Worm (Caenorhabditis elegans) whole organism, late embryonic: Measurements from ENCODE around the gene glr-2.

Experiments
- C08G9.2 ChIP-seq: sonication (generic microtip); optimal IDR thresholded peaks from 2 replicates; lab custom pipeline; 2016; ENCODE audit warnings: mild to moderate bottlenecking, missing genetic modification characterization, moderate library complexity, missing compliant biosample characterization
- C38D4.7 ChIP-seq: fragments of 200-800 bp; sonication (Bioruptor generic); optimal IDR thresholded peaks from 2 replicates; lab custom pipeline; 2018; ENCODE audit warnings: mild to moderate bottlenecking, missing genetic modification characterization, moderate library complexity, missing compliant biosample characterization
- F13H6.1 ChIP-seq: sonication (generic microtip); optimal IDR thresholded peaks from 2 replicates; lab custom pipeline; 2016; ENCODE audit warnings: missing genetic modification characterization, missing compliant biosample characterization
- K02D7.2 ChIP-seq: sonication (generic microtip); optimal IDR thresholded peaks from 2 replicates; lab custom pipeline; 2017; ENCODE audit warnings: mild to moderate bottlenecking, missing genetic modification characterization, missing compliant biosample characterization
- K09A11.1 ChIP-seq: sonication (generic microtip); optimal IDR thresholded peaks from 2 replicates; lab custom pipeline; 2017; ENCODE audit warnings: antibody characterized with exemption, mild to moderate bottlenecking, missing genetic modification characterization, missing compliant biosample characterization; ENCODE audit not compliant: insufficient read depth
- ahr-1 ChIP-seq: sonication (generic microtip); optimal IDR thresholded peaks from 2 replicates; lab custom pipeline; 2016; ENCODE audit warnings: missing genetic modification characterization, missing compliant biosample characterization
- ceh-14 ChIP-seq: sonication (generic microtip); optimal IDR thresholded peaks from 2 replicates; lab custom pipeline; 2016; ENCODE audit warnings: missing genotype, missing genetic modification characterization, missing compliant biosample characterization
- ceh-18 ChIP-seq: sonication (generic microtip); optimal IDR thresholded peaks from 2 replicates; lab custom pipeline; 2016; ENCODE audit warnings: missing genetic modification characterization, missing compliant biosample characterization
- ceh-24 ChIP-seq: sonication (generic microtip); optimal IDR thresholded peaks from 2 replicates; lab custom pipeline; 2016; ENCODE audit warnings: mild to moderate bottlenecking, missing genetic modification characterization, missing compliant biosample characterization
- ceh-30 ChIP-seq: fragments of 150-350 bp; optimal IDR thresholded peaks from 2 replicates; lab custom pipeline; 2014; ENCODE audit warnings: missing biosample characterization, missing genetic modification characterization
- ceh-31 ChIP-seq: sonication (generic microtip); optimal IDR thresholded peaks from 2 replicates; lab custom pipeline; 2016; ENCODE audit warnings: missing genetic modification characterization, missing compliant biosample characterization
- ceh-34 ChIP-seq: sonication (generic microtip); optimal IDR thresholded peaks from 2 replicates; lab custom pipeline; 2016; ENCODE audit warnings: mild to moderate bottlenecking, missing genetic modification characterization, missing compliant biosample characterization
- ceh-48 ChIP-seq: sonication (generic microtip); optimal IDR thresholded peaks from 2 replicates; lab custom pipeline; 2016; ENCODE audit warnings: missing genetic modification characterization, inconsistent platforms, missing compliant biosample characterization
- ceh-6 ChIP-seq: fragments of 200-800 bp; sonication (Bioruptor generic); optimal IDR thresholded peaks from 2 replicates; lab custom pipeline; 2018; ENCODE audit warnings: mild to moderate bottlenecking, missing genetic modification characterization, missing compliant biosample characterization
- dve-1 ChIP-seq: sonication (generic microtip); optimal IDR thresholded peaks from 2 replicates; lab custom pipeline; 2017; ENCODE audit warnings: antibody characterized with exemption, mild to moderate bottlenecking, missing genetic modification characterization, missing compliant biosample characterization
- elt-2 ChIP-seq: sonication (generic microtip); optimal IDR thresholded peaks from 2 replicates; lab custom pipeline; 2016; ENCODE audit warnings: missing genetic modification reagents, missing genetic modification characterization, missing compliant biosample characterization
- ets-4 ChIP-seq: sonication (generic microtip); optimal IDR thresholded peaks from 2 replicates; lab custom pipeline; 2016; ENCODE audit warnings: missing genetic modification characterization, missing compliant biosample characterization
- fkh-10 ChIP-seq: fragments of 150-350 bp; optimal IDR thresholded peaks from 2 replicates; lab custom pipeline; 2014; ENCODE audit warnings: missing biosample characterization, missing genetic modification reagents, missing genetic modification characterization
- gmeb-2 ChIP-seq: sonication (generic microtip); optimal IDR thresholded peaks from 2 replicates; lab custom pipeline; 2016; ENCODE audit warnings: missing genetic modification characterization, inconsistent platforms, missing compliant biosample characterization
- hlh-13 ChIP-seq: fragments of 200-800 bp; sonication (Bioruptor generic); optimal IDR thresholded peaks from 2 replicates; lab custom pipeline; 2018; ENCODE audit warnings: mild to moderate bottlenecking, missing genetic modification characterization, missing compliant biosample characterization
- hlh-30 ChIP-seq: sonication (generic microtip); optimal IDR thresholded peaks from 2 replicates; lab custom pipeline; 2017; ENCODE audit warnings: antibody characterized with exemption, missing genetic modification characterization, missing compliant biosample characterization; ENCODE audit not compliant: insufficient read depth
- hlh-6 ChIP-seq: sonication (generic microtip); optimal IDR thresholded peaks from 2 replicates; lab custom pipeline; 2016; ENCODE audit warnings: missing genotype, missing genetic modification characterization, missing compliant biosample characterization
- lim-6 ChIP-seq: sonication (generic microtip); optimal IDR thresholded peaks from 2 replicates; lab custom pipeline; 2016; ENCODE audit warnings: missing genetic modification characterization, missing compliant biosample characterization
- lin-11 ChIP-seq: fragments of 200-800 bp; sonication (Bioruptor generic); optimal IDR thresholded peaks from 2 replicates; lab custom pipeline; 2018; ENCODE audit warnings: mild to moderate bottlenecking, missing genetic modification characterization, missing compliant biosample characterization
- madf-2 ChIP-seq: sonication (generic microtip); optimal IDR thresholded peaks from 2 replicates; lab custom pipeline; 2017; ENCODE audit warnings: missing genetic modification characterization, missing compliant biosample characterization
- nfya-1 ChIP-seq: sonication (generic microtip); optimal IDR thresholded peaks from 2 replicates; lab custom pipeline; 2017; ENCODE audit warnings: missing genetic modification characterization, mild to moderate bottlenecking, missing compliant biosample characterization, antibody characterized with exemption, moderate library complexity
- pag-3 ChIP-seq: sonication (generic microtip); optimal IDR thresholded peaks from 2 replicates; lab custom pipeline; 2016; ENCODE audit warnings: missing compliant biosample characterization, missing genetic modification characterization, borderline replicate concordance
- pat-9 ChIP-seq: fragments of 200-800 bp; sonication (Bioruptor generic); optimal IDR thresholded peaks from 2 replicates; lab custom pipeline; 2018; ENCODE audit warnings: mild to moderate bottlenecking, missing genetic modification characterization, moderate library complexity, missing compliant biosample characterization
- pqm-1 ChIP-seq: sonication (generic microtip); optimal IDR thresholded peaks from 2 replicates; lab custom pipeline; 2016; ENCODE audit warnings: missing genetic modification characterization, missing compliant biosample characterization
- pros-1 ChIP-seq: fragments of 150-350 bp; optimal IDR thresholded peaks from 2 replicates; lab custom pipeline; 2014; ENCODE audit warnings: missing biosample characterization, missing genetic modification reagents, missing genetic modification characterization
- ref-2 ChIP-seq: sonication (generic microtip); optimal IDR thresholded peaks from 2 replicates; lab custom pipeline; 2016; ENCODE audit warnings: missing genetic modification characterization, missing compliant biosample characterization
- rnt-1 ChIP-seq: sonication (generic microtip); optimal IDR thresholded peaks from 2 replicates; lab custom pipeline; 2016; ENCODE audit warnings: missing genetic modification characterization, missing compliant biosample characterization
- sox-2 ChIP-seq: fragments of 200-800 bp; sonication (Bioruptor generic); IDR thresholded peaks from 2 replicates; pipeline ENCODE4 v1.3.6; 2022; ENCODE audit warnings: missing genetic modification reagents, missing genetic modification characterization, missing compliant biosample characterization
- tbx-2 ChIP-seq: sonication (generic microtip); optimal IDR thresholded peaks from 2 replicates; lab custom pipeline; 2016; ENCODE audit warnings: missing genetic modification characterization, missing compliant biosample characterization
- unc-42 ChIP-seq: sonication (generic microtip); optimal IDR thresholded peaks from 2 replicates; lab custom pipeline; 2016; ENCODE audit warnings: missing genotype, missing genetic modification characterization, missing compliant biosample characterization
- unc-55 ChIP-seq: sonication (generic microtip); optimal IDR thresholded peaks from 2 replicates; lab custom pipeline; 2017; ENCODE audit warnings: missing biosample characterization, missing genetic modification reagents, missing genetic modification characterization
- zip-5 ChIP-seq: sonication (generic microtip); optimal IDR thresholded peaks from 2 replicates; lab custom pipeline; 2016; ENCODE audit warnings: missing genetic modification characterization, missing compliant biosample characterization
- ztf-16 ChIP-seq: sonication (generic microtip); optimal IDR thresholded peaks from 2 replicates; lab custom pipeline; 2017; ENCODE audit warnings: missing genetic modification characterization, missing compliant biosample characterization

The glr-2 gene

ce11 chrIII:7162065-7162762, 17.5 kb upstream of the glr-2 start, which contains the start of the genes syf-2 and K04G7.1:
Gene syf-2, minus strand, starts transcription at chrIII:7162115.
Gene K04G7.1, plus strand, starts transcription at chrIII:7162712.
- peak; percentile 72 for TF ChIP-seq tbx-2 (tag; lab: Kevin White, UChicago)
- no peak for TF ChIP-seq ahr-1 (tag; lab: Kevin White, UChicago)
- TF ChIP-seq ceh-14: peak; percentile 68
- peak; percentile 78 for TF ChIP-seq nfya-1 (tag; lab: Kevin White, UChicago)
- TF ChIP-seq F13H6.1 (tag; lab: Kevin White, UChicago): no peak
- no peak for TF ChIP-seq zip-5 (tag; lab: Kevin White, UChicago)
- TF ChIP-seq K09A11.1 (tag; lab: Kevin White, UChicago): peak; percentile 42
- TF ChIP-seq ceh-6 (GFP tag; lab: Kevin White, UChicago): no peak
- peak; percentile 57 for TF ChIP-seq ceh-34 (tag; lab: Kevin White, UChicago)
- TF ChIP-seq ceh-48: peak; percentile 8
- TF ChIP-seq gmeb-2 (tag; lab: Kevin White, UChicago): no peak
- TF ChIP-seq hlh-30 (tag; lab: Kevin White, UChicago): peak; percentile 70
- no peak for TF ChIP-seq hlh-6
- TF ChIP-seq ceh-18: peak; percentile 26
- TF ChIP-seq unc-42 (tag; lab: Kevin White, UChicago): peak; percentile 64
- peak; percentile 25 for TF ChIP-seq ztf-16 (tag; lab: Kevin White, UChicago)
- peak; percentile 53 for TF ChIP-seq dve-1
- TF ChIP-seq ceh-31 (tag; lab: Kevin White, UChicago): peak; percentile 71
- no peak for TF ChIP-seq C38D4.7 (GFP tag; lab: Kevin White, UChicago)
- no peak for TF ChIP-seq hlh-13 (GFP tag; lab: Kevin White, UChicago)
- TF ChIP-seq unc-55 (GFP tag; lab: Kevin White, UChicago): peak; percentile 76
- peak; percentile 5 for TF ChIP-seq pros-1 (tag; lab: Kevin White, UChicago)
- peak; percentile 70 for TF ChIP-seq elt-2
- TF ChIP-seq ref-2 (tag; lab: Kevin White, UChicago): peak; percentile 28
- no peak for TF ChIP-seq fkh-10 (GFP tag; lab: Kevin White, UChicago)

DNA sequence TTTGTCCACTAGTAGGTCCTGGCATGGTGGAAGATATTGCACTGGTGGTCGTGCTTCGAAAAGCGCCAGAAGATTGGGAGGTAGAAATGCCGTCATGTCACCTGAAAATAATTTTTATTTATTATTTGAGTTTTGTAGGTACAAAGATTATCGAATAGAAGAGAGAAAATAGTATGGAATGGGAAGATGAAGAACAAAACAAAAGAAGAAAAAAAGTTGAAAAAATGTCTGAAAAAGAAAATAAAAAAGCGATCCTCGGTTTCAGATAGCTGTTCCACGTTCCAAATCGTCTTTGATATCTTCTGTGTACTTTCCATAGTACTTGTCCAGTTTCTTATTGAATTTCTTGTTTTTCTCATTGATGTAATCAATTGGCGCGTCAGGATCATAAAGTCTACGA, 16.3 kb upstream of the glr-2 start, which contains the start of gene rnp-7:
Gene rnp-7 (minus strand): TSS at position 101 of the 400 bp plus-strand sequence.
- TF ChIP-seq zip-5 (tag; lab: Kevin White, UChicago) (no peak), lim-6 (tag; lab: Kevin White, UChicago) (no peak)

ce11 chrIII:7159246-7159645, 14.5 kb upstream of the glr-2 start:
- TF ChIP-seq lin-11 (tag; lab: Kevin White, UChicago) (no peak), C38D4.7 (GFP tag; lab: Kevin White, UChicago) (no peak), C08G9.2 (tag; lab: Kevin White, UChicago) (no peak), pat-9 (tag; lab: Kevin White, UChicago) (no peak), F13H6.1 (tag; lab: Kevin White, UChicago) (no peak), pqm-1 (no peak), K02D7.2 (no peak), pag-3 (tag; lab: Kevin White, UChicago) (no peak), ets-4 (tag; lab: Kevin White, UChicago) (no peak), ceh-30 (no peak), madf-2 (tag; lab: Kevin White, UChicago) (no peak), ceh-48 (no peak), rnt-1 (tag; lab: Kevin White, UChicago) (no peak), sox-2 (no peak), lim-6 (tag; lab: Kevin White, UChicago) (no peak), ceh-24 (tag; lab: Kevin White, UChicago) (no peak)
